Worm (Caenorhabditis elegans) whole organism, early embryonic: ENCODE measurements around the gene gst-39.

ENCODE experiments used
- F13C5.2 ChIP-seq: sonication (generic microtip); optimal IDR thresholded peaks from 2 replicates; lab custom pipeline; 2017; ENCODE audit warnings: mild to moderate bottlenecking, missing genetic modification characterization, inconsistent platforms, missing compliant biosample characterization
- ama-1 ChIP-seq: fragments of 150-350 bp; optimal IDR thresholded peaks from 2 replicates; lab custom pipeline; 2014
- flt-1 ChIP-seq: fragments of 200-800 bp; sonication (Bioruptor generic); IDR thresholded peaks from 2 replicates; pipeline ENCODE4 v1.3.6; 2022; ENCODE audit warnings: missing genetic modification characterization, missing compliant biosample characterization
- pes-1 ChIP-seq: fragments of 200-800 bp; sonication (Bioruptor generic); IDR thresholded peaks from 2 replicates; pipeline ENCODE4 v1.3.6; 2022; ENCODE audit warnings: missing genetic modification reagents, missing genetic modification characterization, missing compliant biosample characterization

ce11 chrII:15197500-15197899, 25.8 kb upstream of the gst-39 start:
- TF ChIP-seq F13C5.2 (tag; lab: Kevin White, UChicago): no peak
- TF ChIP-seq flt-1 (GFP tag; lab: Robert Waterston, UW): no peak
- TF ChIP-seq ama-1: no peak
- no peak for TF ChIP-seq pes-1
